Fruit fly (Drosophila melanogaster) whole organism, embryonic: Measurements from ENCODE around the gene Cap-D3.

ENCODE experiments used
- Asciz ChIP-seq: fragments of 200-800 bp; sonication (Bioruptor generic); optimal IDR thresholded peaks from 2 replicates; lab custom pipeline; 2017; ENCODE audit warnings: missing biosample characterization, mild to moderate bottlenecking, missing genetic modification characterization, missing genetic modification reagents
- bab2 ChIP-seq: fragments of 200-800 bp; sonication (Bioruptor generic); optimal IDR thresholded peaks from 2 replicates; lab custom pipeline; 2016; ENCODE audit warnings: missing biosample characterization, missing genetic modification characterization
- tll ChIP-seq, 2 experiments: fragments of 200-800 bp in 1 of 2; fragments of >200 bp in 1 of 2; sonication (Bioruptor generic) in 1 of 2; optimal IDR thresholded peaks; 2 replicates each; lab custom pipeline; 2017 to 2019; ENCODE audit warnings: missing biosample characterization in 2 of 2, missing genetic modification characterization in 2 of 2, mild to moderate bottlenecking in 1 of 2, moderate library complexity in 1 of 2

DNA sequence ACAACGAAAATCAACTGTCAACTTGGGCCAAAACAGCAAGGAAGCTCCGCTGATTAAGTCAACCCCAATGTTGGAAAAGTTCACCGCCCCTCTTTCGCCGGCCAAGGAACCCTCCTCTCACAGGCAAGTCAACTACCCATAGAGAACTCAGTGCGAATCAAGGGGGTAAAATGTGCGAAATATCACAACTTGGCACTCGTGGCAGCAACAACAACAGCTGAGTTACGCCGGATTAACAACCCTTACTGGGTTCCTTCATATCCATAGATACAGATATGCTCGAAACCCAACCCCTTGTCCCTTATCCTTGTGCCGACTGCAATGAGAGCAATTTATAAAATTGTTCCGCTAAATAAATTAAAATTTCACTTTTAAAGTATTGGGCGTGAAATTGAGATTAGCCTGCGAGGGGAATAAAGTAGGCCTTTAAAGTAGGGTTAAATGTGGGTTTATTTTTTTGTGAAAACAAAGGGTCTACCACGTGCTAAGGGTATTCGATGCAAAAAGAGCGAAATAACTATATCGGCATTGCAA lies 36.6 kb upstream of the Cap-D3 start:
- TF ChIP-seq Asciz (GFP tag; lab: Kevin White, UChicago) (no peak), tll (GFP tag; optimal IDR thresholded peaks at IDR 0.05; lab: Kevin White, UChicago) (no peak), bab2 (GFP tag; lab: Kevin White, UChicago) (no peak)
